Fruit fly (Drosophila melanogaster): ENCODE measurements around the gene TpnC73F.

Gene TpnC73F

DNA sequence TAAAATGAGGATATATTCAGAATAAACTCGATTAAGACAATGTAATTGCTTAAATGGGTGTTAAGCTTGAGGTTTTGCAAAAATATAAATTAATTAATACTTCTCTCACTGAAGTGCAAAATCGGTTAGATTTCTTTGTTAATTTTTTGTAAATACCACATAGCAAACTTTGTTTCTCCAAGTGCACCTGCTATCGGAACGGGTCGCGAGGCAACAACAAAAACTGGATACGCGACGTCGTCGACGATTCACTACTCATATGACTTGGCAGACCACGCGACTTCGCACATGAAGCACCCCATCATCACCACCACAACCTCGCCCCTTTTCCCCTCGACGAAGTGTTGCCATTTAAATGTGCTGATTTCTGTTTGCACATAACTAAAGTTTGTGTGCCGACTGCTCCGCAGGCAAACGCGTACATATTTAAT is 38.8 kb upstream of the TpnC73F start (continued):
- no peak for TF ChIP-seq CG32767 (GFP tag; IDR thresholded peaks at IDR 0.05)
- TF ChIP-seq peb (GFP tag; IDR thresholded peaks at IDR 0.05) = 0 out of 2 replicates have a peak, but pooled peaks have one; percentile 16
- TF ChIP-seq CG9876 (GFP tag; optimal IDR thresholded peaks at IDR 0.05) = no peak
- TF ChIP-seq CG2129 (GFP tag; IDR thresholded peaks at IDR 0.05; ENCODE audit: partially characterized antibody) = no peak
- peak in 1 of 2 experiments; percentile 40 for TF ChIP-seq Hr51 (GFP tag; optimal IDR thresholded peaks at IDR 0.05)
- TF ChIP-seq CG8290 (GFP tag; optimal IDR thresholded peaks at IDR 0.05) = no peak
- peak in 1 of 2 experiments; percentile 56 for TF ChIP-seq CG8290 (tag; optimal IDR thresholded peaks at IDR 0.05)
- no peak for TF ChIP-seq eve (GFP tag; optimal IDR thresholded peaks at IDR 0.05)
- TF ChIP-seq chn (GFP tag; optimal IDR thresholded peaks at IDR 0.05) = no peak
- TF ChIP-seq CG5245 (GFP tag; optimal IDR thresholded peaks at IDR 0.05) = no peak
- TF ChIP-seq Trl (optimal IDR thresholded peaks at IDR 0.05) = no peak
- TF ChIP-seq Trl (GFP tag; optimal IDR thresholded peaks at IDR 0.05) = no peak
- peak; percentile 20 for TF ChIP-seq schlank (tag; optimal IDR thresholded peaks at IDR 0.05)
- no peak for TF ChIP-seq CG3065 (GFP tag; optimal IDR thresholded peaks at IDR 0.05)
- peak; percentile 19 for TF ChIP-seq lbe (GFP tag; optimal IDR thresholded peaks at IDR 0.05)
- TF ChIP-seq chinmo (GFP tag; IDR thresholded peaks at IDR 0.05; ENCODE audit: partially characterized antibody) = 0 out of 4 replicates have a peak, but pooled peaks have one; percentile 29
- no peak for TF ChIP-seq CG42726 (GFP tag; IDR thresholded peaks at IDR 0.05; ENCODE audit: partially characterized antibody)
- TF ChIP-seq grn (GFP tag; optimal IDR thresholded peaks at IDR 0.05) = no peak
- TF ChIP-seq BEAF-32 (GFP tag; optimal IDR thresholded peaks at IDR 0.05) = no peak
- no peak for TF ChIP-seq zen (tag; optimal IDR thresholded peaks at IDR 0.05)
- peak in 1 of 2 experiments; percentile 4 for TF ChIP-seq dpn (GFP tag; optimal IDR thresholded peaks at IDR 0.05)
- no peak for TF ChIP-seq CG8089 (GFP tag; optimal IDR thresholded peaks at IDR 0.05)
- peak; percentile 0 for TF ChIP-seq slp2 (GFP tag; optimal IDR thresholded peaks at IDR 0.05)
- TF ChIP-seq Bgb (GFP tag; IDR thresholded peaks at IDR 0.05; ENCODE audit: partially characterized antibody) = no peak
- no peak for TF ChIP-seq CG34422 (GFP tag; IDR thresholded peaks at IDR 0.05)
- no peak for TF ChIP-seq CG12219 (GFP tag; optimal IDR thresholded peaks at IDR 0.05)
- no peak for TF ChIP-seq disco-r (GFP tag; optimal IDR thresholded peaks at IDR 0.05)
- TF ChIP-seq CG13287 (GFP tag; IDR thresholded peaks at IDR 0.05; ENCODE audit: partially characterized antibody) = no peak
- TF ChIP-seq Asciz (GFP tag; optimal IDR thresholded peaks at IDR 0.05) = no peak
- no peak for TF ChIP-seq pan (optimal IDR thresholded peaks at IDR 0.05)
- peak in 1 of 2 experiments; percentile 32 for TF ChIP-seq pan (GFP tag; optimal IDR thresholded peaks at IDR 0.05 in 1 of 2, IDR thresholded peaks at IDR 0.05 in 1 of 2)
- no peak for TF ChIP-seq CG10274 (GFP tag; optimal IDR thresholded peaks at IDR 0.05)
- TF ChIP-seq CG10462 (GFP tag; optimal IDR thresholded peaks at IDR 0.05) = no peak
- peak; percentile 85 for TF ChIP-seq cwo (GFP tag; optimal IDR thresholded peaks at IDR 0.05)
- no peak for TF ChIP-seq bbx (GFP tag; IDR thresholded peaks at IDR 0.05; ENCODE audit: partially characterized antibody)
- TF ChIP-seq CG8478 (optimal IDR thresholded peaks at IDR 0.05) = no peak
- no peak for TF ChIP-seq CG1529 (GFP tag; optimal IDR thresholded peaks at IDR 0.05)
- no peak for TF ChIP-seq Hand (GFP tag; optimal IDR thresholded peaks at IDR 0.05)
- TF ChIP-seq fd96Cb (tag; optimal IDR thresholded peaks at IDR 0.05) = peak; percentile 23
- TF ChIP-seq Fer1 (GFP tag; optimal IDR thresholded peaks at IDR 0.05) = no peak
- TF ChIP-seq Nf-YA (GFP tag; IDR thresholded peaks at IDR 0.05) = no peak
- no peak for TF ChIP-seq NC2β (GFP tag; optimal IDR thresholded peaks at IDR 0.05)
- no peak for TF ChIP-seq Sry-δ (GFP tag; optimal IDR thresholded peaks at IDR 0.05)
- no peak for TF ChIP-seq E2f1 (GFP tag; IDR thresholded peaks at IDR 0.05)
- TF ChIP-seq Side (GFP tag; optimal IDR thresholded peaks at IDR 0.05) = no peak
- TF ChIP-seq Six4 (GFP tag; optimal IDR thresholded peaks at IDR 0.05) = no peak
- no peak for TF ChIP-seq ab (GFP tag; optimal IDR thresholded peaks at IDR 0.05)
- TF ChIP-seq chm (GFP tag; IDR thresholded peaks at IDR 0.05) = no peak
- TF ChIP-seq CG18599 (GFP tag; optimal IDR thresholded peaks at IDR 0.05) = no peak
- no peak for TF ChIP-seq CG4360 (GFP tag; IDR thresholded peaks at IDR 0.05)
- no peak for TF ChIP-seq Deaf1 (tag; optimal IDR thresholded peaks at IDR 0.05)
- peak; percentile 43 for TF ChIP-seq CG15269 (tag; optimal IDR thresholded peaks at IDR 0.05)
